Worm (Caenorhabditis elegans): Measurements from ENCODE around the gene srh-275.
"Not testable (repeated sequence)": the region's sequence is repeated elsewhere in the genome, so short reads cannot be mapped to it uniquely, and the experiment has no call there.

srh-275 gene

DNA sequence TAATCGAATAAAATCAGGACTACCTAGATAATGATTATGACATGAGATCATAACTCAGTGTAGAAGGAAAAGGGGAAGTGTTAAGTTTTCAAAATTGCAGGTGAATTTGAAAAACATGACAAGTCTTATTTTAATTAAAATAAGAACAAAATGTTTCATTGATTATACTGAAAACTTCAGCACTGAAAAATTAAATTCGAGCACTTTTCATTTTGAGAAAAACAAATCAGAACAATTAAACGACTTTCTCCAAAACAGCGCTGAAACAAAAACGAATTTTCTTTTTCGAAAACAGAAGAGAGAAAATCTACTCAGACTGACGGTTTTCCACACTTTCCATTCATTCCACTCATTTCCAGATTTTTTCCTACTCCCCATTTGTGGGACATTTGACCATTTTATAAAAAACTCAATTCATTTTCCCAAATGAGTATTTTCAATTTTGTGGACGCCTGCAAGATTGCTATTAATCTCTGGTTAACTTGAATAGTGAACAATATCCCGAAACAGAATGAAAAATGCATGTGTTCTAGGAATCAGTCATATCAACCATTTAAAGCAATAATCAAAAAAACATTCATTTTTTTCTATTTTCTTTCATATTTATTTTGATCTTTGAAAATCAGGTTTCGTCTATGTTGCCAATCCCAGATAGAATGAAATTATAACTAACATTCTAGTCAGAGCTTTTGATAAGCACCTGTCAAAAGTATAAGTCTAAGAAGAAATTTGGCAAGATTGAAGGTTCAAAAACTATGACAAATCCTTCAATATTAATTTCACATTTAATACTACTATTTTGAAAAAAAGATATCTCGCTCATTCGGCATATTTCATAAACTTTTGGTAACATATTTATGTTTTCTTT, at the start of gene srh-275, which contains the start of gene srh-231:
Gene srh-275 (plus strand): TSS at position 818 of the 868 bp plus-strand sequence.
Gene srh-231 (minus strand): TSS at position 51 of the 868 bp plus-strand sequence.
- TF ChIP-seq cnd-1 (tag; optimal IDR thresholded peaks at IDR 0.05) (no peak), mep-1 (tag; optimal IDR thresholded peaks at IDR 0.05) (no peak), pha-4 (tag; optimal IDR thresholded peaks at IDR 0.05) (no peak), elt-1 (tag; optimal IDR thresholded peaks at IDR 0.05; ENCODE audit: borderline replicate concordance, insufficient read depth) (no peak), hlh-1 (tag; optimal IDR thresholded peaks at IDR 0.05) (no peak), snpc-4 (tag; optimal IDR thresholded peaks at IDR 0.05) (no peak), elt-3 (tag; optimal IDR thresholded peaks at IDR 0.05) (no peak), nhr-76 (tag; optimal IDR thresholded peaks at IDR 0.05) (no peak), ceh-83 (GFP tag; optimal IDR thresholded peaks at IDR 0.05) (no peak), lin-32 (GFP tag; optimal IDR thresholded peaks at IDR 0.05) (no peak), nhr-12 (tag; optimal IDR thresholded peaks at IDR 0.05) (no peak), M03D4.4 (tag; optimal IDR thresholded peaks at IDR 0.05) (no peak), drap-1 (GFP tag; optimal IDR thresholded peaks at IDR 0.05) (no peak), sptf-1 (tag; optimal IDR thresholded peaks at IDR 0.05) (no peak)

DNA sequence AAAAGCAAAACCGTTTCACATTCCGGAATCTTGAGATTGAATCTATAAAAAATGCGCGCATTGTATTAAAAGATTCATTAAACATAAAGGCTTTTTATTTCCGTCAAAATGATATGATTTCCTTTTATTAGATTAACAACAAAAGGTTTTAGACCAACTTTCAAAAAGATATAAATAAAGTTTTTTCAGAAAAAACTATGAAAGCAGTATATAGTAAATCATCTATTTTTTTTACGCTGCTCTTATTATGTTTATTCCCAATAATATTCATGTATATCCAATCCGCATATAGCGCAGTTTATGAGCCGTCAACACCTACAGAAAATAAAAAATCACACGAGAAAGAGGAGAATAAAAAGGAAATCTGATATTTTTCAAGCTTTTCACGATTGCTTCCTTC, 48.3 kb upstream of the srh-275 start, which contains the start of gene F07G11.2:
Gene F07G11.2 (plus strand): TSS at position 301 of the 400 bp plus-strand sequence.
- not testable (repeated sequence) for TF ChIP-seq lsy-2, blmp-1, nhr-237 (tag; optimal IDR thresholded peaks at IDR 0.05)

- no peak for TF ChIP-seq drap-1 (GFP tag; optimal IDR thresholded peaks at IDR 0.05)
- no peak for TF ChIP-seq unc-39 (tag; optimal IDR thresholded peaks at IDR 0.05)
- no peak for TF ChIP-seq M03D4.4 (tag; optimal IDR thresholded peaks at IDR 0.05)
- TF ChIP-seq lsy-2 (tag; optimal IDR thresholded peaks at IDR 0.05): no peak
- TF ChIP-seq ztf-11 (tag; optimal IDR thresholded peaks at IDR 0.05): no peak
- no peak for TF ChIP-seq lin-32 (GFP tag; optimal IDR thresholded peaks at IDR 0.05)
- no peak for TF ChIP-seq snpc-4 (tag; optimal IDR thresholded peaks at IDR 0.05)
- TF ChIP-seq zip-8 (tag; optimal IDR thresholded peaks at IDR 0.05): no peak
- no peak for TF ChIP-seq mls-2 (tag; optimal IDR thresholded peaks at IDR 0.05)
- no peak for TF ChIP-seq mab-5 (tag; optimal IDR thresholded peaks at IDR 0.05)
- no peak for TF ChIP-seq tbx-8 (GFP tag; optimal IDR thresholded peaks at IDR 0.05)
- TF ChIP-seq ces-1 (GFP tag; optimal IDR thresholded peaks at IDR 0.05): no peak
- TF ChIP-seq blmp-1 (tag; optimal IDR thresholded peaks at IDR 0.05): no peak
Observed at ce11 chrV:7307089-7307488, 45.7 kb upstream of the srh-275 start, which contains the start of gene F07G11.1. Gene F07G11.1, plus strand, starts transcription at chrV:7307389.

- TF ChIP-seq M03D4.4 (tag; optimal IDR thresholded peaks at IDR 0.05): no peak
- no peak for TF ChIP-seq drap-1 (GFP tag; optimal IDR thresholded peaks at IDR 0.05)
- TF ChIP-seq nhr-76 (tag; optimal IDR thresholded peaks at IDR 0.05): no peak
- TF ChIP-seq lin-13 (tag; optimal IDR thresholded peaks at IDR 0.05): no peak
- TF ChIP-seq elt-3 (tag; optimal IDR thresholded peaks at IDR 0.05): no peak
- TF ChIP-seq ceh-43 (GFP tag; optimal IDR thresholded peaks at IDR 0.05): no peak
- TF ChIP-seq unc-62 (GFP tag; optimal IDR thresholded peaks at IDR 0.05): no peak
- TF ChIP-seq flh-1 (GFP tag; optimal IDR thresholded peaks at IDR 0.05): no peak
- TF ChIP-seq ztf-11 (tag; optimal IDR thresholded peaks at IDR 0.05): no peak
- TF ChIP-seq zip-8 (tag; optimal IDR thresholded peaks at IDR 0.05): no peak
- no peak for TF ChIP-seq ham-2 (GFP tag; optimal IDR thresholded peaks at IDR 0.05)
- TF ChIP-seq nhr-12 (tag; optimal IDR thresholded peaks at IDR 0.05): no peak
- TF ChIP-seq nhr-28 (tag; optimal IDR thresholded peaks at IDR 0.05): no peak
- TF ChIP-seq pha-4 (tag; optimal IDR thresholded peaks at IDR 0.05): no peak
- TF ChIP-seq unc-39 (tag; optimal IDR thresholded peaks at IDR 0.05): no peak
- no peak for TF ChIP-seq mls-2 (tag; optimal IDR thresholded peaks at IDR 0.05)
- TF ChIP-seq bed-3 (GFP tag; optimal IDR thresholded peaks at IDR 0.05): no peak
- no peak for TF ChIP-seq sptf-1 (tag; optimal IDR thresholded peaks at IDR 0.05)
Observed at ce11 chrV:7313233-7313632, 39.6 kb upstream of the srh-275 start, which contains the start of gene srx-6. Gene srx-6, minus strand, starts transcription at chrV:7313333.
